Fruit fly (Drosophila melanogaster): ENCODE data around the gene CG4789.

Gene CG4789

DNA sequence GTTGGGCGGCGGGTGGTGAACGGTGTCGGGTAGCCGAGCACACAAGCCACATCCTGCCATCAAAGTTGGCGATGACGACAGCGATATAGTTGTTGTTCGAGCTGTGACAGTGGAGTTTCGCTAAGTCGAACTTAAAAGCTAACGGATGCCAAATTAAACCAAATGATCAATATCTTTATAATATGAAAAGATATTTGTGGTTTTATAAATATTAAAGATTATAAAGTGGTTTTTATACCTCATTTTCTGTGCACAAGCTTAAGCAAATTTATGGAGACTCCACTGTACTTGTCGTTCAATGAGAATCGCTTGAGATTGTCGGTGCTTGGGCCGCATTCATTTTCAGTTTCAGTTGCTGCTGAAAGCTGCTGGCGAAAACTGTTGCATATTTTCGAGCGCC lies 21.4 kb downstream of the CG4789 start (continued):
- TF ChIP-seq gem (tag; optimal IDR thresholded peaks at IDR 0.05), result peak; percentile 74
- peak; percentile 46 for TF ChIP-seq CG30403 (GFP tag; optimal IDR thresholded peaks at IDR 0.05)
- peak; percentile 70 for TF ChIP-seq lab (GFP tag; optimal IDR thresholded peaks at IDR 0.05)
- TF ChIP-seq ash1 (GFP tag; optimal IDR thresholded peaks at IDR 0.05), result no peak
- TF ChIP-seq CG13296 (GFP tag; optimal IDR thresholded peaks at IDR 0.05), result peak; percentile 32
- TF ChIP-seq abd-A (tag; optimal IDR thresholded peaks at IDR 0.05), result no peak
- peak; percentile 14 for TF ChIP-seq org-1 (GFP tag; optimal IDR thresholded peaks at IDR 0.05)
- peak; percentile 16; the same call in 1 of the 4 replicates for TF ChIP-seq Gug (GFP tag; IDR thresholded peaks at IDR 0.05)
- TF ChIP-seq onecut (GFP tag; IDR thresholded peaks at IDR 0.05), result peak; percentile 41
- no peak for TF ChIP-seq D (optimal IDR thresholded peaks at IDR 0.05)
- peak; percentile 13 for TF ChIP-seq D (GFP tag; optimal IDR thresholded peaks at IDR 0.05)
- TF ChIP-seq fd96Cb (tag; optimal IDR thresholded peaks at IDR 0.05), result peak; percentile 53
- TF ChIP-seq Hmr (GFP tag; optimal IDR thresholded peaks at IDR 0.05), result peak; percentile 41
- TF ChIP-seq CG9215 (GFP tag; IDR thresholded peaks at IDR 0.05), result peak; percentile 16; the same call in 1 of the 2 replicates
- no peak for TF ChIP-seq tna (GFP tag; IDR thresholded peaks at IDR 0.05; ENCODE audit: partially characterized antibody)
- no peak for TF ChIP-seq CG9797 (GFP tag; optimal IDR thresholded peaks at IDR 0.05)
- TF ChIP-seq YL-1 (GFP tag; optimal IDR thresholded peaks at IDR 0.05), result no peak
- TF ChIP-seq D19A (tag; optimal IDR thresholded peaks at IDR 0.05), result peak; percentile 37
- TF ChIP-seq oc (tag; optimal IDR thresholded peaks at IDR 0.05), result peak; percentile 33
- TF ChIP-seq wdn (GFP tag; IDR thresholded peaks at IDR 0.05), result no peak
- no peak for TF ChIP-seq Lhr (GFP tag; optimal IDR thresholded peaks at IDR 0.05)
- TF ChIP-seq CG13775 (GFP tag; optimal IDR thresholded peaks at IDR 0.05), result peak; percentile 3
- peak in 1 of 2 experiments; percentile 8 for TF ChIP-seq Pdp1 (GFP tag; optimal IDR thresholded peaks at IDR 0.05)
- TF ChIP-seq Sox102F (GFP tag; optimal IDR thresholded peaks at IDR 0.05), result peak; percentile 78
- peak; percentile 58 for TF ChIP-seq CG17359 (tag; optimal IDR thresholded peaks at IDR 0.05)
- no peak for TF ChIP-seq HLH4C (GFP tag; IDR thresholded peaks at IDR 0.05; ENCODE audit: partially characterized antibody)
- peak; percentile 57 for TF ChIP-seq CG10979 (tag; optimal IDR thresholded peaks at IDR 0.05)
- TF ChIP-seq chm (GFP tag; IDR thresholded peaks at IDR 0.05), result no peak
- TF ChIP-seq Drgx (GFP tag; IDR thresholded peaks at IDR 0.05), result peak; percentile 88
- TF ChIP-seq wor (GFP tag; IDR thresholded peaks at IDR 0.05), result peak; percentile 24; the same call in 1 of the 2 replicates
- TF ChIP-seq dimm (GFP tag; IDR thresholded peaks at IDR 0.05), result peak; percentile 27; the same call in 1 of the 2 replicates
- TF ChIP-seq CG1602 (GFP tag; optimal IDR thresholded peaks at IDR 0.05), result peak; percentile 9
- TF ChIP-seq CG12391 (tag; optimal IDR thresholded peaks at IDR 0.05), result peak; percentile 56
- TF ChIP-seq CG18764 (GFP tag; optimal IDR thresholded peaks at IDR 0.05), result no peak
- peak; percentile 63; the same call in 1 of the 2 replicates for TF ChIP-seq Ada2b (GFP tag; IDR thresholded peaks at IDR 0.05)
- TF ChIP-seq Dbx (GFP tag; IDR thresholded peaks at IDR 0.05), result 0 out of 3 replicates have a peak, but pooled peaks have one; percentile 31
- TF ChIP-seq CG14050 (GFP tag; IDR thresholded peaks at IDR 0.05), result peak; percentile 55; the same call in 1 of the 3 replicates
- peak; percentile 70 for TF ChIP-seq dmrt99B (tag; optimal IDR thresholded peaks at IDR 0.05)
- peak; percentile 19 for TF ChIP-seq ind (GFP tag; optimal IDR thresholded peaks at IDR 0.05)
- TF ChIP-seq vvl (GFP tag; IDR thresholded peaks at IDR 0.05), result peak; percentile 76
- TF ChIP-seq hkb (optimal IDR thresholded peaks at IDR 0.05), result no peak
- TF ChIP-seq hkb (GFP tag; IDR thresholded peaks at IDR 0.05), result peak; percentile 78
- TF ChIP-seq crol (GFP tag; IDR thresholded peaks at IDR 0.05), result no peak
- peak; percentile 25; the same call in 1 of the 3 replicates for TF ChIP-seq CG11093 (GFP tag; IDR thresholded peaks at IDR 0.05)
- peak in 1 of 2 experiments; percentile 70 for TF ChIP-seq Hr51 (GFP tag; optimal IDR thresholded peaks at IDR 0.05)
- TF ChIP-seq C15 (GFP tag; IDR thresholded peaks at IDR 0.05), result no peak
- no peak for TF ChIP-seq Myb (GFP tag; optimal IDR thresholded peaks at IDR 0.05)
- TF ChIP-seq ci (GFP tag; IDR thresholded peaks at IDR 0.05), result peak; percentile 79
- TF ChIP-seq CG10209 (GFP tag; optimal IDR thresholded peaks at IDR 0.05), result peak; percentile 29
- TF ChIP-seq unpg (GFP tag; optimal IDR thresholded peaks at IDR 0.05), result peak; percentile 74

Measured in whole organism, embryonic.